Fruit fly (Drosophila melanogaster) whole organism, embryonic: ENCODE results near the gene ZnT63C.

Source experiments
- Atf-2 ChIP-seq: fragments of 200-800 bp; sonication (Bioruptor generic); optimal IDR thresholded peaks from 2 replicates; lab custom pipeline; 2016; ENCODE audit warnings: missing biosample characterization, missing genetic modification characterization
- Bdp1 ChIP-seq: fragments of 200-800 bp; sonication (Bioruptor generic); optimal IDR thresholded peaks from 3 replicates; lab custom pipeline; 2016; ENCODE audit warnings: missing biosample characterization, missing genetic modification characterization
- Bgb ChIP-seq: fragments of 200-800 bp; sonication (Bioruptor generic); IDR thresholded peaks from 2 replicates; pipeline ENCODE4 v1.3.6; 2022; ENCODE audit warnings: missing biosample characterization, missing genetic modification characterization; ENCODE audit not compliant: partially characterized antibody
- CG10979 ChIP-seq: fragments of 200-800 bp; sonication (Bioruptor generic); optimal IDR thresholded peaks from 2 replicates; lab custom pipeline; 2018; ENCODE audit warnings: missing biosample characterization, mild to moderate bottlenecking, missing genetic modification characterization, moderate library complexity
- CG12659 ChIP-seq: fragments of 200-800 bp; sonication (Bioruptor generic); optimal IDR thresholded peaks from 3 replicates; lab custom pipeline; 2017; ENCODE audit warnings: mild to moderate bottlenecking, missing biosample characterization, missing genetic modification reagents, missing genetic modification characterization
- CG13296 ChIP-seq: fragments of 200-800 bp; sonication (Bioruptor generic); optimal IDR thresholded peaks from 3 replicates; lab custom pipeline; 2018; ENCODE audit warnings: missing biosample characterization, mild to moderate bottlenecking, missing genetic modification characterization
- CG14014 ChIP-seq: fragments of 200-800 bp; sonication (Bioruptor generic); IDR thresholded peaks from 2 replicates; pipeline ENCODE4 v1.3.6; 2022; ENCODE audit warnings: missing biosample characterization, missing genetic modification characterization
- CG14710 ChIP-seq: fragments of 200-800 bp; sonication (Bioruptor generic); optimal IDR thresholded peaks from 3 replicates; lab custom pipeline; 2019; ENCODE audit warnings: missing biosample characterization, mild to moderate bottlenecking, missing genetic modification characterization, moderate library complexity
- CG1647 ChIP-seq: fragments of 200-800 bp; sonication (Bioruptor generic); optimal IDR thresholded peaks from 3 replicates; lab custom pipeline; 2016; ENCODE audit warnings: missing biosample characterization, missing genetic modification characterization
- CG17385 ChIP-seq: fragments of 200-800 bp; sonication (Bioruptor generic); optimal IDR thresholded peaks from 3 replicates; lab custom pipeline; 2018; ENCODE audit warnings: missing biosample characterization, mild to moderate bottlenecking, missing genetic modification characterization
- CG18262 ChIP-seq: fragments of 200-800 bp; optimal IDR thresholded peaks from 3 replicates; lab custom pipeline; 2019; ENCODE audit warnings: missing biosample characterization, mild to moderate bottlenecking, missing genetic modification characterization, moderate library complexity
- CG2116 ChIP-seq: fragments of 200-800 bp; sonication (Bioruptor generic); optimal IDR thresholded peaks from 3 replicates; lab custom pipeline; 2018; ENCODE audit warnings: missing biosample characterization, mild to moderate bottlenecking, missing genetic modification characterization
- CG2202 ChIP-seq: fragments of 200-800 bp; sonication (Bioruptor generic); optimal IDR thresholded peaks from 2 replicates; lab custom pipeline; 2018; ENCODE audit warnings: missing biosample characterization, mild to moderate bottlenecking, missing genetic modification characterization
- CG30020 ChIP-seq: fragments of 200-800 bp; optimal IDR thresholded peaks from 2 replicates; lab custom pipeline; 2019; ENCODE audit warnings: missing biosample characterization, mild to moderate bottlenecking, missing genetic modification characterization, moderate library complexity
- CG31365 ChIP-seq: fragments of 200-800 bp; sonication (Bioruptor generic); optimal IDR thresholded peaks from 2 replicates; lab custom pipeline; 2018; ENCODE audit warnings: missing biosample characterization, mild to moderate bottlenecking, missing genetic modification characterization
- CG6791 ChIP-seq: fragments of 200-800 bp; sonication (Bioruptor generic); IDR thresholded peaks from 3 replicates; pipeline ENCODE4 v1.3.6; 2022; ENCODE audit warnings: missing biosample characterization, missing genetic modification characterization; ENCODE audit not compliant: partially characterized antibody
- CG8388 ChIP-seq: fragments of 200-800 bp; sonication (Bioruptor generic); optimal IDR thresholded peaks from 2 replicates; lab custom pipeline; 2019; ENCODE audit warnings: missing biosample characterization, mild to moderate bottlenecking, missing genetic modification characterization, moderate library complexity
- CHES-1-like ChIP-seq: fragments of 200-800 bp; sonication (Bioruptor generic); optimal IDR thresholded peaks from 2 replicates; lab custom pipeline; 2016; ENCODE audit warnings: missing biosample characterization, missing genetic modification characterization
- Fer1 ChIP-seq: fragments of 200-800 bp; sonication (Bioruptor generic); optimal IDR thresholded peaks from 2 replicates; lab custom pipeline; 2017; ENCODE audit warnings: missing biosample characterization, mild to moderate bottlenecking, missing genetic modification characterization
- HLHmδ ChIP-seq: fragments of 200-800 bp; sonication (Bioruptor generic); optimal IDR thresholded peaks from 2 replicates; lab custom pipeline; 2018; ENCODE audit warnings: missing biosample characterization, mild to moderate bottlenecking, missing genetic modification characterization, moderate library complexity
- HmgD ChIP-seq: fragments of 200-800 bp; sonication (Bioruptor generic); optimal IDR thresholded peaks from 3 replicates; lab custom pipeline; 2016; ENCODE audit warnings: missing biosample characterization, missing genetic modification characterization
- Meics ChIP-seq: fragments of 200-800 bp; sonication (Bioruptor generic); optimal IDR thresholded peaks from 2 replicates; lab custom pipeline; 2017; ENCODE audit warnings: missing biosample characterization, mild to moderate bottlenecking, missing genetic modification characterization
- Nf-YB ChIP-seq: fragments of 200-800 bp; sonication (Bioruptor generic); optimal IDR thresholded peaks from 3 replicates; lab custom pipeline; 2019; ENCODE audit warnings: missing biosample characterization, mild to moderate bottlenecking, missing genetic modification characterization, moderate library complexity
- Oaz ChIP-seq: fragments of 200-800 bp; sonication (Bioruptor generic); IDR thresholded peaks from 2 replicates; pipeline ENCODE4 v1.3.6; 2022; ENCODE audit warnings: missing biosample characterization, missing genetic modification characterization
- PHDP ChIP-seq: fragments of 200-800 bp; sonication (Bioruptor generic); optimal IDR thresholded peaks from 3 replicates; lab custom pipeline; 2018; ENCODE audit warnings: missing biosample characterization, mild to moderate bottlenecking, missing genetic modification characterization, moderate library complexity
- Six4 ChIP-seq: fragments of 200-800 bp; sonication (Bioruptor generic); optimal IDR thresholded peaks from 2 replicates; lab custom pipeline; 2016; ENCODE audit warnings: missing biosample characterization, missing genetic modification characterization
- abd-A ChIP-seq: fragments of 200-800 bp; sonication (Bioruptor generic); optimal IDR thresholded peaks from 3 replicates; lab custom pipeline; 2019; ENCODE audit warnings: missing biosample characterization, mild to moderate bottlenecking, missing genetic modification characterization, moderate library complexity
- bigmax ChIP-seq: fragments of 200-800 bp; sonication (Bioruptor generic); optimal IDR thresholded peaks from 2 replicates; lab custom pipeline; 2018; ENCODE audit warnings: missing biosample characterization, mild to moderate bottlenecking, missing genetic modification characterization
- chn ChIP-seq: fragments of 200-800 bp; sonication (Bioruptor generic); optimal IDR thresholded peaks from 2 replicates; lab custom pipeline; 2016; ENCODE audit warnings: missing biosample characterization, missing genetic modification characterization
- dati ChIP-seq: fragments of 200-800 bp; sonication (Bioruptor generic); IDR thresholded peaks from 2 replicates; pipeline ENCODE4 v1.3.6; 2022; ENCODE audit warnings: missing biosample characterization, missing genetic modification characterization
- dysf ChIP-seq: fragments of 200-800 bp; sonication (Bioruptor generic); IDR thresholded peaks from 3 replicates; pipeline ENCODE4 v1.3.6; 2022; ENCODE audit warnings: missing biosample characterization, missing genetic modification characterization
- fd96Cb ChIP-seq: fragments of 200-800 bp; sonication (Bioruptor generic); optimal IDR thresholded peaks from 2 replicates; lab custom pipeline; 2018; ENCODE audit warnings: missing biosample characterization, mild to moderate bottlenecking, missing genetic modification characterization, moderate library complexity
- grn ChIP-seq: fragments of 200-800 bp; sonication (Bioruptor generic); optimal IDR thresholded peaks from 3 replicates; lab custom pipeline; 2017; ENCODE audit warnings: missing biosample characterization, missing genetic modification characterization
- gsb ChIP-seq: fragments of 200-800 bp; sonication (Bioruptor generic); IDR thresholded peaks from 2 replicates; pipeline ENCODE4 v1.3.6; 2022; ENCODE audit warnings: missing biosample characterization, missing genetic modification characterization
- hkb ChIP-seq, 2 experiments: fragments of 200-800 bp in 1 of 2; fragments of >200 bp in 1 of 2; sonication (Bioruptor generic) in 1 of 2; IDR thresholded peaks in 1 of 2; optimal IDR thresholded peaks in 1 of 2; 2 replicates each; pipeline versions ENCODE4 v1.3.6 to Lab custom; 2017 to 2022; ENCODE audit warnings: missing biosample characterization in 1 of 2, missing genetic modification characterization in 1 of 2
- lmd ChIP-seq: fragments of 200-800 bp; sonication (Bioruptor generic); IDR thresholded peaks from 2 replicates; pipeline ENCODE4 v1.3.6; 2022; ENCODE audit warnings: missing biosample characterization, missing genetic modification characterization
- mam ChIP-seq: fragments of 200-800 bp; sonication (Bioruptor generic); optimal IDR thresholded peaks from 3 replicates; lab custom pipeline; 2016; ENCODE audit warnings: missing biosample characterization, missing genetic modification characterization
- odd ChIP-seq: fragments of 200-800 bp; sonication (Bioruptor generic); optimal IDR thresholded peaks from 2 replicates; lab custom pipeline; 2017; ENCODE audit warnings: missing biosample characterization, mild to moderate bottlenecking, missing genetic modification characterization
- pita ChIP-seq: fragments of 200-800 bp; sonication (Bioruptor generic); optimal IDR thresholded peaks from 2 replicates; lab custom pipeline; 2017; ENCODE audit warnings: missing biosample characterization, mild to moderate bottlenecking, missing genetic modification characterization
- prd ChIP-seq, 3 experiments: fragments of >200 bp in 2 of 3; fragments of 200-800 bp in 1 of 3; sonication (Bioruptor generic) in 1 of 3; optimal IDR thresholded peaks in 2 of 3; IDR thresholded peaks in 1 of 3; 2 replicates in 2 of 3; 3 replicates in 1 of 3; pipeline versions ENCODE4 v1.3.6 to Lab custom; 2017 to 2022; ENCODE audit warnings: missing biosample characterization in 1 of 3, missing genetic modification characterization in 1 of 3
- ranshi ChIP-seq: fragments of 200-800 bp; sonication (Bioruptor generic); IDR thresholded peaks from 2 replicates; pipeline ENCODE4 v1.3.6; 2022; ENCODE audit warnings: missing biosample characterization, missing genetic modification characterization
- row ChIP-seq: fragments of 200-800 bp; sonication (Bioruptor generic); IDR thresholded peaks from 3 replicates; pipeline ENCODE4 v1.3.6; 2022; ENCODE audit warnings: missing biosample characterization, missing genetic modification characterization
- run ChIP-seq: fragments of 200-800 bp; sonication (Bioruptor generic); optimal IDR thresholded peaks from 3 replicates; lab custom pipeline; 2018; ENCODE audit warnings: missing biosample characterization, mild to moderate bottlenecking, missing genetic modification characterization
- sc ChIP-seq, 3 experiments: fragments of >200 bp in 2 of 3; fragments of 200-800 bp in 1 of 3; sonication (Bioruptor generic) in 1 of 3; optimal IDR thresholded peaks; 2 replicates in 2 of 3; 3 replicates in 1 of 3; lab custom pipeline; 2017; ENCODE audit warnings: mild to moderate bottlenecking in 1 of 3, missing biosample characterization in 1 of 3, missing genetic modification characterization in 1 of 3, missing genetic modification reagents in 1 of 3
- stwl ChIP-seq: fragments of 200-800 bp; sonication (Bioruptor generic); optimal IDR thresholded peaks from 3 replicates; lab custom pipeline; 2018; ENCODE audit warnings: missing biosample characterization, mild to moderate bottlenecking, missing genetic modification characterization, moderate library complexity
- usp ChIP-seq: fragments of >200 bp; optimal IDR thresholded peaks from 2 replicates; lab custom pipeline; 2017; ENCODE audit warnings: missing biosample characterization, missing genetic modification characterization
- zfh2 ChIP-seq: fragments of 200-800 bp; sonication (Bioruptor generic); optimal IDR thresholded peaks from 2 replicates; lab custom pipeline; 2016; ENCODE audit warnings: missing biosample characterization, missing genetic modification characterization

The ZnT63C gene

dm6 chr3L:3325925-3326903 lies 22.7 kb downstream of the ZnT63C start, which contains the start of gene Gtpx (continued):
- TF ChIP-seq lmd (GFP tag; lab: Robert Waterston, UW) (peak; percentile 20; the same call in 1 of the 2 replicates), odd (GFP tag; lab: Kevin White, UChicago) (no peak), Meics (no peak), Atf-2 (no peak), abd-A (no peak), mam (peak; percentile 63), Fer1 (GFP tag; lab: Kevin White, UChicago) (no peak), CG2202 (tag; lab: Kevin White, UChicago) (no peak), dati (no peak), Bdp1 (no peak), grn (GFP tag; lab: Kevin White, UChicago) (no peak), sc (optimal IDR thresholded peaks at IDR 0.05; lab: Kevin White, UChicago) (no peak), sc (GFP tag; optimal IDR thresholded peaks at IDR 0.05; lab: Kevin White, UChicago) (no peak), fd96Cb (tag; lab: Kevin White, UChicago) (no peak), run (tag; lab: Kevin White, UChicago) (no peak), CG12659 (GFP tag; lab: Kevin White, UChicago) (peak; percentile 84), PHDP (peak; percentile 41), chn (GFP tag; lab: Kevin White, UChicago) (peak; percentile 3), ranshi (GFP tag; lab: Robert Waterston, UW) (no peak), dysf (peak; percentile 28; the same call in 1 of the 3 replicates), prd (optimal IDR thresholded peaks at IDR 0.05; lab: Kevin White, UChicago) (no peak), prd (GFP tag; IDR thresholded peaks at IDR 0.05; lab: Robert Waterston, UW) (peak; percentile 50; the same call in 1 of the 3 replicates), row (GFP tag; lab: Robert Waterston, UW) (peak; percentile 81), CG17385 (GFP tag; lab: Kevin White, UChicago) (peak; percentile 49), HmgD (GFP tag; lab: Kevin White, UChicago) (peak; percentile 29), CG6791 (GFP tag; lab: Robert Waterston, UW) (no peak), CG10979 (tag; lab: Kevin White, UChicago) (no peak), Oaz (GFP tag; lab: Robert Waterston, UW) (no peak), Nf-YB (GFP tag; lab: Kevin White, UChicago) (no peak), CHES-1-like (peak; percentile 61), CG13296 (GFP tag; lab: Kevin White, UChicago) (no peak), CG18262 (no peak), hkb (optimal IDR thresholded peaks at IDR 0.05; lab: Kevin White, UChicago) (peak; percentile 90), hkb (GFP tag; IDR thresholded peaks at IDR 0.05; lab: Robert Waterston, UW) (no peak), bigmax (GFP tag; lab: Kevin White, UChicago) (no peak), Bgb (no peak; the same call in 1 of the 2 replicates), gsb (GFP tag; lab: Robert Waterston, UW) (no peak), usp (no peak), HLHmδ (GFP tag; lab: Kevin White, UChicago) (no peak), CG14710 (tag; lab: Kevin White, UChicago) (peak; percentile 65), CG8388 (GFP tag; lab: Kevin White, UChicago) (peak; percentile 19), CG1647 (GFP tag; lab: Kevin White, UChicago) (no peak), Six4 (GFP tag; lab: Kevin White, UChicago) (no peak), zfh2 (GFP tag; lab: Kevin White, UChicago) (peak; percentile 60), CG2116 (GFP tag; lab: Kevin White, UChicago) (peak; percentile 48), pita (GFP tag; lab: Kevin White, UChicago) (no peak), CG30020 (tag; lab: Kevin White, UChicago) (peak; percentile 35), CG14014 (GFP tag; lab: Robert Waterston, UW) (no peak), stwl (tag; lab: Kevin White, UChicago) (peak; percentile 88), CG31365 (no peak)
